Worm (Caenorhabditis elegans) whole organism, L1 larva: ENCODE results near the gene T18D3.9.
"Not testable (repeated sequence)": the region's sequence is repeated elsewhere in the genome, so short reads cannot be mapped to it uniquely, and the experiment has no call there.

Experiments
- C04F5.9 ChIP-seq: sonication (generic microtip); optimal IDR thresholded peaks from 2 replicates; lab custom pipeline; 2016; ENCODE audit warnings: missing genetic modification characterization, missing compliant biosample characterization
- F16B12.6 ChIP-seq: fragments of 150-350 bp; optimal IDR thresholded peaks from 2 replicates; lab custom pipeline; 2014; ENCODE audit warnings: missing biosample characterization, missing genetic modification characterization
- Y116A8C.19 ChIP-seq: sonication (generic microtip); optimal IDR thresholded peaks from 2 replicates; lab custom pipeline; 2016; ENCODE audit warnings: missing compliant biosample characterization, missing genetic modification characterization, borderline replicate concordance
- aha-1 ChIP-seq: fragments of 150-350 bp; optimal IDR thresholded peaks from 2 replicates; lab custom pipeline; 2014; ENCODE audit warnings: missing biosample characterization, missing genetic modification characterization
- alr-1 ChIP-seq: fragments of 200-800 bp; sonication (Bioruptor generic); optimal IDR thresholded peaks from 2 replicates; lab custom pipeline; 2018; ENCODE audit warnings: borderline replicate concordance, mild to moderate bottlenecking, missing genetic modification characterization, missing compliant biosample characterization
- aly-2 ChIP-seq: fragments of 150-350 bp; optimal IDR thresholded peaks from 2 replicates; lab custom pipeline; 2014; ENCODE audit warnings: missing biosample characterization, missing genetic modification characterization
- blmp-1 ChIP-seq: fragments of 150-350 bp; optimal IDR thresholded peaks from 2 replicates; lab custom pipeline; 2014; ENCODE audit warnings: missing biosample characterization, missing genetic modification characterization
- ceh-63 ChIP-seq: fragments of 200-800 bp; sonication (Bioruptor generic); optimal IDR thresholded peaks from 2 replicates; lab custom pipeline; 2018; ENCODE audit warnings: mild to moderate bottlenecking, missing genetic modification characterization, missing compliant biosample characterization
- ceh-8 ChIP-seq: fragments of 200-800 bp; sonication (Bioruptor generic); optimal IDR thresholded peaks from 2 replicates; lab custom pipeline; 2018; ENCODE audit warnings: mild to moderate bottlenecking, missing genetic modification characterization, moderate library complexity, missing compliant biosample characterization
- ceh-82 ChIP-seq, 3 experiments: fragments of 150-350 bp in 1 of 3; sonication (generic microtip) in 2 of 3; optimal IDR thresholded peaks; 2 replicates each; lab custom pipeline; 2014 to 2017; ENCODE audit warnings: missing biosample characterization in 3 of 3, missing genetic modification characterization in 3 of 3
- ceh-88 ChIP-seq: fragments of 200-800 bp; sonication (Bioruptor generic); IDR thresholded peaks from 2 replicates; pipeline ENCODE4 v1.3.6; 2022; ENCODE audit warnings: missing genetic modification characterization, missing compliant biosample characterization
- dsc-1 ChIP-seq: sonication (generic microtip); optimal IDR thresholded peaks from 2 replicates; lab custom pipeline; 2016; ENCODE audit warnings: mild to moderate bottlenecking, missing genetic modification characterization, missing compliant biosample characterization
- efl-1 ChIP-seq, 4 experiments: fragments of 150-350 bp; optimal IDR thresholded peaks in 3 of 4; peaks in 1 of 4; 1 replicate in 1 of 4; 2 replicates in 3 of 4; lab custom pipeline; 2014; ENCODE audit warnings: missing biosample characterization in 2 of 4, missing genetic modification characterization in 2 of 4, missing genetic modification reagents in 2 of 4
- egl-13 ChIP-seq: sonication (generic microtip); optimal IDR thresholded peaks from 2 replicates; lab custom pipeline; 2016; ENCODE audit warnings: missing genotype, missing genetic modification reagents, missing genetic modification characterization, missing compliant biosample characterization
- egl-27 ChIP-seq, 2 experiments: fragments of 150-350 bp in 1 of 2; sonication (generic microtip); optimal IDR thresholded peaks; 3 replicates each; lab custom pipeline; 2017 to 2018; ENCODE audit warnings: missing biosample characterization in 2 of 2, missing genetic modification characterization in 2 of 2, missing genetic modification reagents in 2 of 2
- elt-2 ChIP-seq: sonication (generic microtip); optimal IDR thresholded peaks from 2 replicates; lab custom pipeline; 2016; ENCODE audit warnings: missing genetic modification characterization, mild to moderate bottlenecking, inconsistent platforms, missing compliant biosample characterization, missing genetic modification reagents
- elt-3 ChIP-seq, 6 experiments: fragments of 150-350 bp in 1 of 6; sonication (generic microtip); optimal IDR thresholded peaks; 2 replicates each; lab custom pipeline; 2017 to 2018; ENCODE audit warnings: missing biosample characterization in 6 of 6, missing genetic modification characterization in 6 of 6, inconsistent platforms in 1 of 6
- fkh-10 ChIP-seq: sonication (generic microtip); optimal IDR thresholded peaks from 2 replicates; lab custom pipeline; 2017; ENCODE audit warnings: missing biosample characterization, missing genetic modification reagents, missing genetic modification characterization
- fos-1 ChIP-seq: fragments of 150-350 bp; optimal IDR thresholded peaks from 2 replicates; lab custom pipeline; 2014; ENCODE audit warnings: missing biosample characterization, missing genetic modification characterization
- hlh-4 ChIP-seq: sonication (generic microtip); optimal IDR thresholded peaks from 2 replicates; lab custom pipeline; 2016; ENCODE audit warnings: mild to moderate bottlenecking, missing genetic modification characterization, missing compliant biosample characterization
- irx-1 ChIP-seq: sonication (generic microtip); optimal IDR thresholded peaks from 2 replicates; lab custom pipeline; 2016; ENCODE audit warnings: missing genetic modification characterization, missing compliant biosample characterization
- isw-1 ChIP-seq: fragments of 200-800 bp; sonication (Bioruptor generic); IDR thresholded peaks from 2 replicates; pipeline ENCODE4 v1.3.6; 2022; ENCODE audit warnings: missing genetic modification characterization, missing compliant biosample characterization
- jun-1 ChIP-seq: fragments of 150-350 bp; optimal IDR thresholded peaks from 2 replicates; lab custom pipeline; 2014; ENCODE audit warnings: missing biosample characterization, missing genetic modification reagents, missing genetic modification characterization
- lin-13 ChIP-seq: fragments of 150-350 bp; optimal IDR thresholded peaks from 2 replicates; lab custom pipeline; 2014; ENCODE audit warnings: missing biosample characterization, missing genetic modification reagents, missing genetic modification characterization
- lin-14 ChIP-seq: fragments of 200-800 bp; sonication (Bioruptor generic); optimal IDR thresholded peaks from 2 replicates; lab custom pipeline; 2018; ENCODE audit warnings: mild to moderate bottlenecking, missing genetic modification characterization, moderate library complexity, missing compliant biosample characterization
- lin-15B ChIP-seq: fragments of 150-350 bp; sonication (generic microtip); optimal IDR thresholded peaks from 3 replicates; lab custom pipeline; 2014; ENCODE audit warnings: missing biosample characterization, missing genetic modification characterization
- lin-35 ChIP-seq, 2 experiments: fragments of 150-350 bp; optimal IDR thresholded peaks; 2 replicates each; lab custom pipeline; 2014; ENCODE audit warnings: missing biosample characterization in 2 of 2, missing genetic modification characterization in 2 of 2, missing genetic modification reagents in 2 of 2
- lsy-2 ChIP-seq, 2 experiments: fragments of 150-350 bp; optimal IDR thresholded peaks; 2 replicates each; lab custom pipeline; 2014; ENCODE audit warnings: missing biosample characterization in 2 of 2, missing genetic modification characterization in 2 of 2
- mab-9 ChIP-seq: fragments of 200-800 bp; sonication (Bioruptor generic); IDR thresholded peaks from 2 replicates; pipeline ENCODE4 v1.3.6; 2022; ENCODE audit warnings: missing genetic modification reagents, missing genetic modification characterization, missing compliant biosample characterization
- mef-2 ChIP-seq: fragments of 150-350 bp; optimal IDR thresholded peaks from 2 replicates; lab custom pipeline; 2014; ENCODE audit warnings: missing biosample characterization, missing genetic modification characterization
- nhr-11 ChIP-seq: fragments of 150-350 bp; optimal IDR thresholded peaks from 2 replicates; lab custom pipeline; 2014; ENCODE audit warnings: missing biosample characterization, missing genetic modification characterization
- nhr-237 ChIP-seq: fragments of 150-350 bp; optimal IDR thresholded peaks from 2 replicates; lab custom pipeline; 2014; ENCODE audit warnings: missing biosample characterization, missing genetic modification characterization
- nhr-28 ChIP-seq: fragments of 150-350 bp; optimal IDR thresholded peaks from 2 replicates; lab custom pipeline; 2014; ENCODE audit warnings: missing biosample characterization, missing genetic modification characterization
- nhr-47 ChIP-seq: sonication (generic microtip); optimal IDR thresholded peaks from 2 replicates; lab custom pipeline; 2016; ENCODE audit warnings: mild to moderate bottlenecking, missing genetic modification characterization, moderate library complexity, missing compliant biosample characterization
- nhr-76 ChIP-seq: sonication (generic microtip); optimal IDR thresholded peaks from 2 replicates; lab custom pipeline; 2017; ENCODE audit warnings: missing biosample characterization, missing genetic modification characterization
- nhr-77 ChIP-seq: fragments of 150-350 bp; optimal IDR thresholded peaks from 2 replicates; lab custom pipeline; 2014; ENCODE audit warnings: missing biosample characterization, missing genetic modification characterization
- nhr-85 ChIP-seq: sonication (generic microtip); peaks from one replicate; lab custom pipeline; 2016; ENCODE audit warnings: missing genetic modification characterization, inconsistent platforms, missing compliant biosample characterization
- nhr-90 ChIP-seq: sonication (generic microtip); optimal IDR thresholded peaks from 2 replicates; lab custom pipeline; 2016; ENCODE audit warnings: mild to moderate bottlenecking, missing genetic modification characterization, missing compliant biosample characterization; ENCODE audit not compliant: poor library complexity
- pqm-1 ChIP-seq: sonication (generic microtip); optimal IDR thresholded peaks from 3 replicates; lab custom pipeline; 2017; ENCODE audit warnings: missing biosample characterization, missing genetic modification characterization
- skn-1 ChIP-seq: fragments of 150-350 bp; optimal IDR thresholded peaks from 2 replicates; lab custom pipeline; 2014; ENCODE audit warnings: missing biosample characterization, missing genetic modification characterization
- sox-4 ChIP-seq: sonication (generic microtip); optimal IDR thresholded peaks from 2 replicates; lab custom pipeline; 2016; ENCODE audit warnings: missing genetic modification characterization, missing compliant biosample characterization
- sup-37 ChIP-seq: fragments of 200-800 bp; sonication (Bioruptor generic); optimal IDR thresholded peaks from 2 replicates; lab custom pipeline; 2018; ENCODE audit warnings: mild to moderate bottlenecking, missing genetic modification characterization, missing compliant biosample characterization
- tbx-2 ChIP-seq: sonication (generic microtip); optimal IDR thresholded peaks from 2 replicates; lab custom pipeline; 2016; ENCODE audit warnings: missing genetic modification characterization, missing compliant biosample characterization
- unc-86 ChIP-seq: sonication (generic microtip); optimal IDR thresholded peaks from 2 replicates; lab custom pipeline; 2016; ENCODE audit warnings: missing genetic modification characterization, missing compliant biosample characterization
- vab-15 ChIP-seq: sonication (generic microtip); optimal IDR thresholded peaks from 2 replicates; lab custom pipeline; 2017; ENCODE audit warnings: missing genotype, mild to moderate bottlenecking, missing genetic modification characterization, missing compliant biosample characterization
- xbp-1 ChIP-seq: sonication (generic microtip); optimal IDR thresholded peaks from 2 replicates; lab custom pipeline; 2016; ENCODE audit warnings: missing genetic modification characterization, missing compliant biosample characterization
- zag-1 ChIP-seq: fragments of 150-350 bp; optimal IDR thresholded peaks from 2 replicates; lab custom pipeline; 2014; ENCODE audit warnings: missing biosample characterization, missing genetic modification characterization
- zip-4 ChIP-seq: fragments of 200-800 bp; sonication (Bioruptor generic); optimal IDR thresholded peaks from 2 replicates; lab custom pipeline; 2018; ENCODE audit warnings: mild to moderate bottlenecking, missing genetic modification characterization, moderate library complexity, missing compliant biosample characterization
- ztf-4 ChIP-seq: fragments of 150-350 bp; optimal IDR thresholded peaks from 2 replicates; lab custom pipeline; 2014; ENCODE audit warnings: missing biosample characterization, missing genetic modification characterization

Gene T18D3.9

ce11 chrX:12454290-12454795, at the start of gene T18D3.9, which contains the start of gene T18D3.1 (continued):
- no peak for TF ChIP-seq alr-1 (tag; lab: Kevin White, UChicago)
- TF ChIP-seq lsy-2 (tag; optimal IDR thresholded peaks at IDR 0.05; lab: Kevin White, UChicago): peak; percentile 22 to 45
- no peak for TF ChIP-seq nhr-76 (tag; lab: Kevin White, UChicago)
- TF ChIP-seq Y116A8C.19: no peak
- TF ChIP-seq jun-1: no peak
- no peak for TF ChIP-seq sup-37 (GFP tag; lab: Kevin White, UChicago)
- TF ChIP-seq fkh-10 (GFP tag; lab: Kevin White, UChicago): no peak
- no peak for TF ChIP-seq vab-15 (tag; lab: Kevin White, UChicago)
- no peak for TF ChIP-seq ztf-4
- TF ChIP-seq zag-1 (tag; lab: Kevin White, UChicago): no peak
- no peak for TF ChIP-seq fos-1
- peak; percentile 68 for TF ChIP-seq blmp-1 (tag; lab: Kevin White, UChicago)
- no peak for TF ChIP-seq nhr-237 (tag; lab: Kevin White, UChicago)
- TF ChIP-seq nhr-28 (tag; lab: Kevin White, UChicago): no peak
- TF ChIP-seq ceh-63 (GFP tag; lab: Kevin White, UChicago): no peak
- peak; percentile 23 for TF ChIP-seq tbx-2
- TF ChIP-seq nhr-47 (tag; lab: Kevin White, UChicago): peak; percentile 44
- no peak for TF ChIP-seq irx-1 (tag; lab: Kevin White, UChicago)
- no peak for TF ChIP-seq lin-15B
- no peak for TF ChIP-seq mef-2 (tag; lab: Kevin White, UChicago)
- peak; percentile 10 for TF ChIP-seq dsc-1 (tag; lab: Kevin White, UChicago)
- TF ChIP-seq egl-13 (tag; lab: Kevin White, UChicago): no peak
- TF ChIP-seq nhr-11: no peak

ce11 chrX:12503288-12503803, 49.1 kb upstream of the T18D3.9 start, which contains the start of gene sdz-19:
sdz-19 (minus strand) TSS chrX:12503338.
- TF ChIP-seq egl-27 (tag; optimal IDR thresholded peaks at IDR 0.05; lab: Kevin White, UChicago) (no peak), sox-4 (tag; lab: Kevin White, UChicago) (no peak), zag-1 (tag; lab: Kevin White, UChicago) (no peak), pqm-1 (tag; lab: Kevin White, UChicago) (no peak), mab-9 (GFP tag; lab: Robert Waterston, UW) (no peak), unc-86 (tag; lab: Kevin White, UChicago) (no peak), ceh-8 (GFP tag; lab: Kevin White, UChicago) (no peak), skn-1 (tag; lab: Kevin White, UChicago) (no peak), ceh-88 (no peak), F16B12.6 (tag; lab: Kevin White, UChicago) (no peak)

ce11 chrX:12502582-12502981, 48.3 kb upstream of the T18D3.9 start:
- not testable (repeated sequence) for TF ChIP-seq efl-1 (optimal IDR thresholded peaks at IDR 0.05; lab: Kevin White, UChicago)
- peak in 1 of 2 experiments; percentile 66 for TF ChIP-seq efl-1 (GFP tag; optimal IDR thresholded peaks at IDR 0.05 in 1 of 2; lab: Kevin White, UChicago)

ce11 chrX:12500777-12501176, 46.5 kb upstream of the T18D3.9 start:
- TF ChIP-seq lin-13 (GFP tag; lab: Kevin White, UChicago): peak; percentile 7
- TF ChIP-seq lin-14 (GFP tag; lab: Kevin White, UChicago): peak; percentile 88
- TF ChIP-seq zip-4 (GFP tag; lab: Kevin White, UChicago): no peak
- peak; percentile 100 for TF ChIP-seq elt-2 (tag; lab: Kevin White, UChicago)
- no peak for TF ChIP-seq isw-1 (GFP tag; lab: Robert Waterston, UW)
- no peak for TF ChIP-seq C04F5.9 (tag; lab: Kevin White, UChicago)
- peak; percentile 93 for TF ChIP-seq nhr-90 (tag; lab: Kevin White, UChicago)
- TF ChIP-seq ceh-82 (tag; optimal IDR thresholded peaks at IDR 0.05; lab: Kevin White, UChicago): no peak
- peak; percentile 36 for TF ChIP-seq nhr-77 (tag; lab: Kevin White, UChicago)
- TF ChIP-seq zag-1 (tag; lab: Kevin White, UChicago): no peak
- peak; percentile 1 to 84 for TF ChIP-seq lin-35 (GFP tag; optimal IDR thresholded peaks at IDR 0.05; lab: Kevin White, UChicago)
- no peak for TF ChIP-seq aha-1 (tag; lab: Kevin White, UChicago)
- peak; percentile 99 for TF ChIP-seq nhr-85
- no peak for TF ChIP-seq aly-2 (tag; lab: Kevin White, UChicago)
- peak; percentile 40 to 65 for TF ChIP-seq egl-27 (tag; optimal IDR thresholded peaks at IDR 0.05; lab: Kevin White, UChicago)
- peak; percentile 81 to 100 (median 96) for TF ChIP-seq elt-3 (tag; optimal IDR thresholded peaks at IDR 0.05; lab: Kevin White, UChicago)
- no peak for TF ChIP-seq hlh-4 (tag; lab: Kevin White, UChicago)
- TF ChIP-seq xbp-1: peak; percentile 29
